Worm (Caenorhabditis elegans): Measurements from ENCODE around the gene cpr-3.

DNA sequence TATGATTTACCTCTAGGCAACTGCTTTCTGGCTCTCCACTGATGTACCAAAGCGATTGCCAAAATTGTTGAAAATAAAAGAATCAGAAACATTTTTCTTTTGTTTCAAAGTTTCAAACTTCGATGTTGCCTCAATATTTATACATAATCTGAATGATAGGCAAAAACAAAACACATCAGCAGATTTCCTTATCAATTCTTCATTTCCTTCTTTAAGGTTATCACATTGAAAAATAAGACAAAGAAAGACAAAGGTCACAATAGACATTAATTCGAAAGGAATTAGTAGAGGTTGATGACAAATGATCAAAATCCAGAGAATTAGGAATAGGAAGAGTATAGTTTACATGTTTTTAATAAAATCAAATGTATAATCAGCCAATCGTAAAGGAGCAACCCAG is 7.5 kb downstream of the cpr-3 start, which contains the start of gene cyp-34A2:
- TF ChIP-seq fos-1 (tag; optimal IDR thresholded peaks at IDR 0.05), result no peak
- TF ChIP-seq nhr-77 (tag; optimal IDR thresholded peaks at IDR 0.05), result no peak
- no peak for TF ChIP-seq ztf-4 (tag; optimal IDR thresholded peaks at IDR 0.05)
- no peak for TF ChIP-seq unc-62 (GFP tag; optimal IDR thresholded peaks at IDR 0.05)
- no peak for TF ChIP-seq ceh-82 (tag; optimal IDR thresholded peaks at IDR 0.05)
